Worm (Caenorhabditis elegans): ENCODE measurements around the gene bgnt-1.2.

- TF ChIP-seq blmp-1 (tag; optimal IDR thresholded peaks at IDR 0.05) = no peak
- no peak for TF ChIP-seq M03D4.4 (tag; optimal IDR thresholded peaks at IDR 0.05)
- TF ChIP-seq nhr-12 (tag; optimal IDR thresholded peaks at IDR 0.05) = no peak
- no peak for TF ChIP-seq unc-62 (GFP tag; optimal IDR thresholded peaks at IDR 0.05)
- no peak for TF ChIP-seq ces-1 (GFP tag; optimal IDR thresholded peaks at IDR 0.05)
- TF ChIP-seq pha-4 (tag; optimal IDR thresholded peaks at IDR 0.05) = no peak
- no peak for TF ChIP-seq bed-3 (GFP tag; optimal IDR thresholded peaks at IDR 0.05)
- TF ChIP-seq lin-13 (tag; optimal IDR thresholded peaks at IDR 0.05) = no peak
Measured at ce11 chrV:2067985-2068499, 50.4 kb downstream of the bgnt-1.2 start, which contains the start of gene lbp-9.
